Worm (Caenorhabditis elegans): Measurements from ENCODE around the gene prdm-14.

- TF ChIP-seq mab-5 (tag; optimal IDR thresholded peaks at IDR 0.05) (no peak), nhr-12 (tag; optimal IDR thresholded peaks at IDR 0.05) (no peak)
These were observed at the start of gene prdm-14 for ce11 chrX:9045913-9046312.

Measured in whole organism, L2 larva.